Fruit fly (Drosophila melanogaster): ENCODE results near the gene armi.

DNA sequence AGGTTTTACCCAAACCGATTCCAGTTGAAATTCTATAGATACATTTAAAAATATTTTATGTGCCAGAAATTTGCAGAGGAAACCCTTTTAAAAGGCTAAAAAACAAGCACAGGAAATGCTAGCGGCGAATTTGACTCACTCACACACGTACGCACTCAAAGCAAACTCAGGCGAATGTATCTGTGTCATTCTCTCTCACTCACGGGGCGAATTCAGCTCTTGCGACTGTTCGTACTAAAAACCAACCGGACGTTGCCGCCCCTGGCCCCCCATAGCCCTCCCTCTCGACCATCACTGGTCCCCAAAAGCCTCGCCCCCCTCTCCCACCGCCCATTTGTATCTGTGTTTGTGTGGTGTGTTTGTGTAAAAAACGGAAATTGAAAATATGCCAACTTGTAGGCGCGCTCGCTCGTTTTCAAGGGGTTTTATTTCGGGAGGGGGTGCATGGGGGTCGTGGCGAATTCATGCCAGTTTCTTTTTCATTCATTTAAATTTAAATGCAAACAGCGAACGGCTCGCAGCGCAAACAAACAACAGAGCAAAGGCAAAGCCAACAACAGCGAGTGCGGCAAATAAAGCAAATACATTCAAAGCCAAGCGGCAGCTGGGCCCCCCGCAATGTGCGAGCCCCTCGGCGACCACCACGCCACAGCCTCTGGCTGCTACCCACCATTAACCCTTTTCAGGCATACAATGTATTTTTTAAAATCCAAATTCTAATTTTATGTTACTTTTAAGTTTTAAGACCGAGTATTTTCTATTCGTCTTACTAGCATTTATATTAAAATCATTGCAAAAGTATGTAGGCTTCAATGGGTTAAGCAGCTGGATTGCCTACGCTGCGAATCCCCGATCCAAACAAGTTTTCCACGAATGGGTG, 42.7 kb upstream of the armi start:
- no peak for TF ChIP-seq fd85E (GFP tag; optimal IDR thresholded peaks at IDR 0.05)
- peak; percentile 63 to 88 for TF ChIP-seq salr (GFP tag; optimal IDR thresholded peaks at IDR 0.05)
- TF ChIP-seq net (GFP tag; optimal IDR thresholded peaks at IDR 0.05), result peak; percentile 84
- peak; percentile 45 for TF ChIP-seq CG10669 (GFP tag; optimal IDR thresholded peaks at IDR 0.05)
- peak; percentile 76 for TF ChIP-seq Ets96B (tag; optimal IDR thresholded peaks at IDR 0.05)
